Worm (Caenorhabditis elegans) whole organism, mixed stage, embryonic: ENCODE data around the gene F36D4.1.

Experiments used
- M03D4.4 ChIP-seq: sonication (generic microtip); optimal IDR thresholded peaks from 2 replicates; lab custom pipeline; 2017; ENCODE audit warnings: mild to moderate bottlenecking, missing genetic modification characterization, missing compliant biosample characterization
- blmp-1 ChIP-seq: fragments of 150-350 bp; optimal IDR thresholded peaks from 2 replicates; lab custom pipeline; 2014; ENCODE audit warnings: missing biosample characterization, missing genetic modification characterization
- ceh-43 ChIP-seq: fragments of 200-800 bp; sonication (Bioruptor generic); optimal IDR thresholded peaks from 2 replicates; lab custom pipeline; 2018; ENCODE audit warnings: mild to moderate bottlenecking, missing genetic modification characterization, moderate library complexity, missing compliant biosample characterization
- ceh-83 ChIP-seq: fragments of 200-800 bp; sonication (Bioruptor generic); optimal IDR thresholded peaks from 2 replicates; lab custom pipeline; 2018; ENCODE audit warnings: mild to moderate bottlenecking, missing genetic modification characterization, missing compliant biosample characterization
- ces-1 ChIP-seq: fragments of 150-350 bp; optimal IDR thresholded peaks from 2 replicates; lab custom pipeline; 2014; ENCODE audit warnings: missing biosample characterization, missing genetic modification reagents, missing genetic modification characterization
- cnd-1 ChIP-seq: fragments of 200-800 bp; sonication (Bioruptor generic); optimal IDR thresholded peaks from 2 replicates; lab custom pipeline; 2018; ENCODE audit warnings: mild to moderate bottlenecking, missing genetic modification characterization, missing compliant biosample characterization
- drap-1 ChIP-seq: fragments of 200-800 bp; sonication (Bioruptor generic); optimal IDR thresholded peaks from 3 replicates; lab custom pipeline; 2018; ENCODE audit warnings: mild to moderate bottlenecking, missing genetic modification characterization, missing compliant biosample characterization
- elt-1 ChIP-seq: sonication (generic microtip); optimal IDR thresholded peaks from 2 replicates; lab custom pipeline; 2017; ENCODE audit warnings: missing genetic modification characterization, mild to moderate bottlenecking, missing compliant biosample characterization, antibody characterized with exemption, moderate library complexity, borderline replicate concordance; ENCODE audit not compliant: insufficient read depth
- elt-3 ChIP-seq: fragments of 150-350 bp; optimal IDR thresholded peaks from 2 replicates; lab custom pipeline; 2014; ENCODE audit warnings: missing biosample characterization, missing genetic modification characterization
- flh-1 ChIP-seq: fragments of 200-800 bp; sonication (Bioruptor generic); optimal IDR thresholded peaks from 2 replicates; lab custom pipeline; 2018; ENCODE audit warnings: mild to moderate bottlenecking, missing genetic modification characterization, moderate library complexity, missing compliant biosample characterization
- ham-2 ChIP-seq: fragments of 200-800 bp; sonication (Bioruptor generic); optimal IDR thresholded peaks from 2 replicates; lab custom pipeline; 2018; ENCODE audit warnings: mild to moderate bottlenecking, missing genetic modification characterization, missing compliant biosample characterization
- hlh-1 ChIP-seq: fragments of 150-350 bp; optimal IDR thresholded peaks from 2 replicates; lab custom pipeline; 2014; ENCODE audit warnings: missing biosample characterization, missing genetic modification reagents, missing genetic modification characterization
- lin-32 ChIP-seq: fragments of 200-800 bp; sonication (Bioruptor generic); optimal IDR thresholded peaks from 2 replicates; lab custom pipeline; 2018; ENCODE audit warnings: mild to moderate bottlenecking, missing genetic modification characterization, missing compliant biosample characterization
- lsy-2 ChIP-seq: fragments of 150-350 bp; optimal IDR thresholded peaks from 2 replicates; lab custom pipeline; 2014; ENCODE audit warnings: missing biosample characterization, missing genetic modification characterization
- mab-5 ChIP-seq: fragments of 150-350 bp; optimal IDR thresholded peaks from 2 replicates; lab custom pipeline; 2014; ENCODE audit warnings: missing biosample characterization, missing genetic modification characterization
- mep-1 ChIP-seq: fragments of 150-350 bp; optimal IDR thresholded peaks from 2 replicates; lab custom pipeline; 2017; ENCODE audit warnings: missing biosample characterization, missing genetic modification reagents, missing genetic modification characterization, inconsistent platforms
- mls-2 ChIP-seq: sonication (generic microtip); optimal IDR thresholded peaks from 2 replicates; lab custom pipeline; 2016; ENCODE audit warnings: mild to moderate bottlenecking, missing genetic modification characterization, moderate library complexity, missing compliant biosample characterization
- nhr-2 ChIP-seq: fragments of 150-350 bp; optimal IDR thresholded peaks from 2 replicates; lab custom pipeline; 2014; ENCODE audit warnings: missing biosample characterization, missing genetic modification characterization
- nhr-237 ChIP-seq: fragments of 150-350 bp; optimal IDR thresholded peaks from 2 replicates; lab custom pipeline; 2014; ENCODE audit warnings: missing biosample characterization, missing genetic modification characterization
- nhr-28 ChIP-seq: fragments of 150-350 bp; optimal IDR thresholded peaks from 2 replicates; lab custom pipeline; 2014; ENCODE audit warnings: missing biosample characterization, missing genetic modification characterization
- nhr-76 ChIP-seq: sonication (generic microtip); optimal IDR thresholded peaks from 2 replicates; lab custom pipeline; 2017; ENCODE audit warnings: missing biosample characterization, missing genetic modification characterization
- pha-4 ChIP-seq: fragments of 150-350 bp; optimal IDR thresholded peaks from 2 replicates; lab custom pipeline; 2018; ENCODE audit warnings: missing biosample characterization, missing genetic modification reagents, missing genetic modification characterization
- sem-2 ChIP-seq: fragments of 200-800 bp; sonication (Bioruptor generic); optimal IDR thresholded peaks from 2 replicates; lab custom pipeline; 2018; ENCODE audit warnings: mild to moderate bottlenecking, missing genetic modification characterization, missing compliant biosample characterization
- sptf-1 ChIP-seq: sonication (generic microtip); optimal IDR thresholded peaks from 2 replicates; lab custom pipeline; 2017; ENCODE audit warnings: mild to moderate bottlenecking, missing genetic modification characterization, moderate library complexity, missing compliant biosample characterization
- tbx-8 ChIP-seq: fragments of 200-800 bp; sonication (Bioruptor generic); optimal IDR thresholded peaks from 2 replicates; lab custom pipeline; 2018; ENCODE audit warnings: mild to moderate bottlenecking, missing genetic modification characterization, moderate library complexity, missing compliant biosample characterization
- unc-120 ChIP-seq: sonication (generic microtip); optimal IDR thresholded peaks from 2 replicates; lab custom pipeline; 2017; ENCODE audit warnings: missing genetic modification characterization, missing compliant biosample characterization; ENCODE audit not compliant: poor library complexity, severe bottlenecking
- unc-39 ChIP-seq: fragments of 150-350 bp; optimal IDR thresholded peaks from 2 replicates; lab custom pipeline; 2014; ENCODE audit warnings: missing biosample characterization, missing genetic modification characterization
- ztf-11 ChIP-seq: fragments of 150-350 bp; optimal IDR thresholded peaks from 2 replicates; lab custom pipeline; 2014; ENCODE audit warnings: missing biosample characterization, missing genetic modification characterization

The F36D4.1 gene

ce11 chrV:9384949-9385348 lies 31.8 kb upstream of the F36D4.1 start:
- no peak for TF ChIP-seq ham-2 (GFP tag; lab: Kevin White, UChicago)
- TF ChIP-seq ceh-83 (GFP tag; lab: Kevin White, UChicago): no peak
- no peak for TF ChIP-seq lsy-2 (tag; lab: Kevin White, UChicago)
- TF ChIP-seq nhr-76 (tag; lab: Kevin White, UChicago): no peak
- TF ChIP-seq nhr-2 (tag; lab: Kevin White, UChicago): no peak
- TF ChIP-seq sem-2 (GFP tag; lab: Kevin White, UChicago): no peak
- TF ChIP-seq unc-120 (tag; lab: Kevin White, UChicago): no peak
- no peak for TF ChIP-seq blmp-1 (tag; lab: Kevin White, UChicago)
- TF ChIP-seq tbx-8 (GFP tag; lab: Kevin White, UChicago): no peak
- TF ChIP-seq unc-39 (tag; lab: Kevin White, UChicago): no peak
- TF ChIP-seq ceh-43 (GFP tag; lab: Kevin White, UChicago): no peak

DNA sequence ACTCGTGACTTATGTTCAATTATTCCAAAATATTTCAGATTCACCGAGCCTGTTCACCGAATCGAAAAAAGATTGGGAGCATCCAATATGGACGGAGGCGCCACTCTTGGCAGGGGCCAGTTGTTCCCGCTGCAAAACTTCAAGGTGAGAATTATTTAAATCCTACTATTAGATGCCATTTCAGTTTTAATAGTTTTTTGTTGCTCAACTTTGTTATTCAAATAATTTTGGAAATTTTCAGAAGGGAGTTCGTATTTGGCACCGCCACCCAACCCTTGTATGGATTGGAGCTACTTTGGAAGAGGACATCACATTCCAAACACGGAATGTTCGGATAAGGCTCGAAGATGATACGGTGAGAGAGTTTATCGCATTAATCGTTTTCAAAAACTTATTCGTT lies 30.6 kb upstream of the F36D4.1 start, which contains the start of gene hum-2:
Gene hum-2 (plus strand): TSS at position 33 of the 400 bp plus-strand sequence.
- no peak for TF ChIP-seq mab-5 (tag; lab: Kevin White, UChicago)
- TF ChIP-seq unc-120 (tag; lab: Kevin White, UChicago): no peak
- no peak for TF ChIP-seq nhr-76 (tag; lab: Kevin White, UChicago)
- no peak for TF ChIP-seq flh-1 (GFP tag; lab: Kevin White, UChicago)
- TF ChIP-seq lin-32: no peak
- no peak for TF ChIP-seq elt-3 (tag; lab: Kevin White, UChicago)
- no peak for TF ChIP-seq unc-39 (tag; lab: Kevin White, UChicago)
- TF ChIP-seq cnd-1: no peak
- no peak for TF ChIP-seq ceh-43 (GFP tag; lab: Kevin White, UChicago)
- no peak for TF ChIP-seq pha-4
- TF ChIP-seq drap-1 (GFP tag; lab: Kevin White, UChicago): no peak
- no peak for TF ChIP-seq ztf-11
- TF ChIP-seq M03D4.4 (tag; lab: Kevin White, UChicago): no peak
- no peak for TF ChIP-seq blmp-1 (tag; lab: Kevin White, UChicago)

DNA sequence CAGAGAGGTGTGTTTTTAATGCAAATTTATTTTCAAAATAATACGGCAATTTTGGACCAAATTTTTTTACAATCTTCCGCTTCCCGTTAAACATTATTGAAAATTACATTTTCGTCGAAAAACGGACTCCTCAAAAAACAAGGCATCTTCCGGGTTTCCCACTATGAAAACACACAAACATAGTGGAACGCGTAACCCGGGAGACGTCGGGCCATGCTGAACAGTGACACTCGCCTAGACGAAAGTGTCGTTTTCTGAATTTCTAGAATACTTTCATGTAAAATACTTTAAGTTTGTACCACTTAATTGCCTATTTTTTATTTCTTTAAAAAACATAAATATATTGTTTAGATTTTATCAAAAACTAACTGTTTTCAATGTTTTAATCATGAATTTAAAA lies 24.8 kb upstream of the F36D4.1 start:
- TF ChIP-seq lin-32 (no peak), unc-120 (tag; lab: Kevin White, UChicago) (no peak), mep-1 (tag; lab: Kevin White, UChicago) (no peak), tbx-8 (GFP tag; lab: Kevin White, UChicago) (no peak), ztf-11 (no peak)

DNA sequence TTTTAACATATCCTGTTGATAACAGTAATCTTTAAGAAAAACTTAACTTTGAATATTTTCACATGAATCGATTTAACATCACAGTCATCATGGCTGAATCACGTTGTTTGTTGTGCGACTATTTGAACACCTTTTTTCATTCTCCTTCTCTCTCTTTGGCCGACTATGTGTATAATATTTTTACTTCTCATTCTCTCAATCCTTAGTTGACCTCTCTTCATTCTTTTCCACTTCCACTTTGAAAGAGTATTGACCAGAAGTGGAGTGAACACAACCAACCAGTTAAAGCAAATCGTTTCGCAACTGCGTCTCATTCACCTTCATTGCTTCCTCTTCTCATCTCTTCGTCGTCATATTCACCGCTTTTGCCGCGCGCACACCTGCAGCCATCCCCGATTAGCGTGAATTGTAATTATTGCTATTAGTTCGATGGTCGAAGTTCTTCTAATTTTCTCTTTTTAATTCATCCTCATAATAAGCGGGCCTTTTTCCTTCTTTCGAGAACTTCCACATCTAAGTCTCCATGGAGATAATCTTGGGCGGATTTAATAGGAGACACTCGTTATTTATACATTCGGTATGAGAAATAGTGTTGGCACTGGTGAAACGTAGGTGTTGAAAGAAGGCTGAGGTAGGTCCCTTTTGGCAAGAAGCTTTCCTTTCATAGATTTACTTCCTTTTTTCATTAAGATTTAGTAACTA lies 21.6 kb upstream of the F36D4.1 start:
- TF ChIP-seq mls-2 (tag; lab: Kevin White, UChicago) (peak; percentile 51), ceh-43 (GFP tag; lab: Kevin White, UChicago) (peak; percentile 45), elt-1 (tag; lab: Kevin White, UChicago) (no peak), nhr-76 (tag; lab: Kevin White, UChicago) (no peak), sptf-1 (tag; lab: Kevin White, UChicago) (no peak), hlh-1 (no peak), ham-2 (GFP tag; lab: Kevin White, UChicago) (peak; percentile 90)

DNA sequence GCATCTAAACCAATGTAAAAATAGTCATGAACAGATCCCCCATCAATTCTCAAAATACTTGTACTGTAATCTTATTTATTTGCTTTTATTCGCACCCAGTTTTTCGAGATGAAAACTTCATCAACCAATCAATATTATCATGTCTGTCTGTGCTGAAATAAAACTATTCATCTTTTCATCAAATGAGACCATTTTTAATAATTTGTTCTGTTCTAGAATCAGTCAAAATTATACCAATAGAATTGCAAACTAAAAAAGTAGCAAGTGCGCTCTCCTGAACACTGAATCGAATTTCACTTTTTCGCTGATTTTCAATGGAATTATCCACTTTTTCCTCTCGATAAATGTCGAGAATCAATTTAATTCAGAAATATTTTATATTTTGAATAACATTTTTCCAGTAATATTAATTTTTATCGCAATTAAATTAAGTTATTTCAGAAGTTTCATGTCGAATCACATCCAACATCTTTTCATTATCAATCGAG lies 16.8 kb upstream of the F36D4.1 start, which contains the start of gene trpp-4:
Gene trpp-4 (plus strand): TSS at position 442 of the 488 bp plus-strand sequence.
- TF ChIP-seq pha-4 (no peak), ztf-11 (no peak), nhr-76 (tag; lab: Kevin White, UChicago) (no peak), nhr-28 (tag; lab: Kevin White, UChicago) (no peak), ces-1 (GFP tag; lab: Kevin White, UChicago) (peak; percentile 85), nhr-237 (tag; lab: Kevin White, UChicago) (no peak)
